Worm (Caenorhabditis elegans): ENCODE results near the gene rab-33.

ce11 chrIII:10451012-10451411 lies 52.6 kb downstream of the rab-33 start, which contains the start of gene H04D03.4:
- TF ChIP-seq madf-6 (GFP tag; IDR thresholded peaks at IDR 0.05) (no peak), dox-1 (GFP tag; IDR thresholded peaks at IDR 0.05) (no peak), zfh-2 (GFP tag; conservative IDR thresholded peaks at IDR 0.05) (no peak), atf-7 (tag; optimal IDR thresholded peaks at IDR 0.05) (no peak), unc-62 (GFP tag; optimal IDR thresholded peaks at IDR 0.05) (no peak), F23B12.7 (tag; optimal IDR thresholded peaks at IDR 0.05; ENCODE audit: insufficient read depth) (no peak), rec-8 (tag; optimal IDR thresholded peaks at IDR 0.05) (no peak), ama-1 (optimal IDR thresholded peaks at IDR 0.05) (no peak), ama-1 (GFP tag; optimal IDR thresholded peaks at IDR 0.05) (no peak), ztf-6 (GFP tag; IDR thresholded peaks at IDR 0.05) (no peak), madf-8 (GFP tag; conservative IDR thresholded peaks at IDR 0.05) (no peak)
